Fruit fly (Drosophila melanogaster) whole organism, wandering third instar larva: ENCODE results near the gene AdamTS-B.

Experiments
- Hr78 ChIP-seq: fragments of >200 bp; optimal IDR thresholded peaks from 2 replicates; lab custom pipeline; 2017; ENCODE audit warnings: missing biosample characterization, missing genetic modification characterization
- Hr83 ChIP-seq: fragments of 200-300 bp; sonication (Bioruptor generic); optimal IDR thresholded peaks from 2 replicates; lab custom pipeline; 2016; ENCODE audit warnings: missing biosample characterization, mild to moderate bottlenecking, missing genetic modification characterization, moderate library complexity; ENCODE audit not compliant: poor library complexity, severe bottlenecking
- Myc ChIP-seq: fragments of >200 bp; optimal IDR thresholded peaks from 2 replicates; lab custom pipeline; 2017
- OdsH ChIP-seq: fragments of 200-800 bp; sonication (Bioruptor generic); optimal IDR thresholded peaks from 2 replicates; lab custom pipeline; 2016; ENCODE audit warnings: missing biosample characterization, mild to moderate bottlenecking, missing genetic modification characterization
- fru ChIP-seq: fragments of 200-800 bp; sonication (Bioruptor generic); optimal IDR thresholded peaks from 3 replicates; lab custom pipeline; 2016; ENCODE audit warnings: missing biosample characterization, mild to moderate bottlenecking, missing genetic modification characterization
- psq ChIP-seq: fragments of 200-800 bp; sonication (Bioruptor generic); optimal IDR thresholded peaks from 3 replicates; lab custom pipeline; 2017; ENCODE audit warnings: missing biosample characterization, mild to moderate bottlenecking, missing genetic modification characterization, moderate library complexity

- TF ChIP-seq psq (peak; percentile 44), fru (GFP tag; lab: Kevin White, UChicago) (peak; percentile 66), Hr83 (no peak), Hr78 (GFP tag; lab: Kevin White, UChicago) (no peak), Myc (lab: Kevin White, UChicago) (no peak), OdsH (GFP tag; lab: Kevin White, UChicago) (peak; percentile 48)
These were observed 1.6 kb downstream of the AdamTS-B start for dm6 chrX:5699824-5700498.
